Worm (Caenorhabditis elegans) whole organism, L1 larva: ENCODE results near the gene F47C12.7.

Source experiments
- C16A3.4 ChIP-seq: fragments of 150-350 bp; optimal IDR thresholded peaks from 2 replicates; lab custom pipeline; 2014; ENCODE audit warnings: missing biosample characterization, missing genetic modification characterization
- ama-1 ChIP-seq: fragments of 150-350 bp; optimal IDR thresholded peaks from 2 replicates; lab custom pipeline; 2014
- blmp-1 ChIP-seq: fragments of 150-350 bp; optimal IDR thresholded peaks from 2 replicates; lab custom pipeline; 2014; ENCODE audit warnings: missing biosample characterization, missing genetic modification characterization
- ceh-8 ChIP-seq: fragments of 200-800 bp; sonication (Bioruptor generic); optimal IDR thresholded peaks from 2 replicates; lab custom pipeline; 2018; ENCODE audit warnings: mild to moderate bottlenecking, missing genetic modification characterization, moderate library complexity, missing compliant biosample characterization
- ceh-82 ChIP-seq, 3 experiments: fragments of 150-350 bp in 1 of 3; sonication (generic microtip) in 2 of 3; optimal IDR thresholded peaks; 2 replicates each; lab custom pipeline; 2014 to 2017; ENCODE audit warnings: missing biosample characterization in 3 of 3, missing genetic modification characterization in 3 of 3
- dpl-1 ChIP-seq, 3 experiments: fragments of 150-350 bp in 2 of 3; sonication (generic microtip) in 1 of 3; optimal IDR thresholded peaks; 2 replicates each; lab custom pipeline; 2014 to 2017; ENCODE audit warnings: missing biosample characterization in 3 of 3, missing genetic modification characterization in 3 of 3, missing genetic modification reagents in 3 of 3
- efl-1 ChIP-seq, 4 experiments: fragments of 150-350 bp; optimal IDR thresholded peaks in 3 of 4; peaks in 1 of 4; 1 replicate in 1 of 4; 2 replicates in 3 of 4; lab custom pipeline; 2014; ENCODE audit warnings: missing biosample characterization in 2 of 4, missing genetic modification characterization in 2 of 4, missing genetic modification reagents in 2 of 4
- fkh-10 ChIP-seq: sonication (generic microtip); optimal IDR thresholded peaks from 2 replicates; lab custom pipeline; 2017; ENCODE audit warnings: missing biosample characterization, missing genetic modification reagents, missing genetic modification characterization
- grh-1 ChIP-seq: fragments of 200-800 bp; sonication (Bioruptor generic); IDR thresholded peaks from 2 replicates; pipeline ENCODE4 v1.3.6; 2022; ENCODE audit warnings: missing genetic modification reagents, missing genetic modification characterization, missing compliant biosample characterization
- hlh-4 ChIP-seq: sonication (generic microtip); optimal IDR thresholded peaks from 2 replicates; lab custom pipeline; 2016; ENCODE audit warnings: mild to moderate bottlenecking, missing genetic modification characterization, missing compliant biosample characterization
- irx-1 ChIP-seq: sonication (generic microtip); optimal IDR thresholded peaks from 2 replicates; lab custom pipeline; 2016; ENCODE audit warnings: missing genetic modification characterization, missing compliant biosample characterization
- isw-1 ChIP-seq: fragments of 200-800 bp; sonication (Bioruptor generic); IDR thresholded peaks from 2 replicates; pipeline ENCODE4 v1.3.6; 2022; ENCODE audit warnings: missing genetic modification characterization, missing compliant biosample characterization
- jun-1 ChIP-seq: fragments of 150-350 bp; optimal IDR thresholded peaks from 2 replicates; lab custom pipeline; 2014; ENCODE audit warnings: missing biosample characterization, missing genetic modification reagents, missing genetic modification characterization
- lin-14 ChIP-seq: fragments of 200-800 bp; sonication (Bioruptor generic); optimal IDR thresholded peaks from 2 replicates; lab custom pipeline; 2018; ENCODE audit warnings: mild to moderate bottlenecking, missing genetic modification characterization, moderate library complexity, missing compliant biosample characterization
- lin-35 ChIP-seq, 2 experiments: fragments of 150-350 bp; optimal IDR thresholded peaks; 2 replicates each; lab custom pipeline; 2014; ENCODE audit warnings: missing biosample characterization in 2 of 2, missing genetic modification characterization in 2 of 2, missing genetic modification reagents in 2 of 2
- lin-39 ChIP-seq: fragments of 150-350 bp; optimal IDR thresholded peaks from 2 replicates; lab custom pipeline; 2014; ENCODE audit warnings: missing biosample characterization, missing genetic modification reagents, missing genetic modification characterization
- nhr-20 ChIP-seq: sonication (generic microtip); optimal IDR thresholded peaks from 2 replicates; lab custom pipeline; 2016; ENCODE audit warnings: mild to moderate bottlenecking, missing genetic modification characterization, missing compliant biosample characterization
- nhr-28 ChIP-seq: fragments of 150-350 bp; optimal IDR thresholded peaks from 2 replicates; lab custom pipeline; 2014; ENCODE audit warnings: missing biosample characterization, missing genetic modification characterization
- pqm-1 ChIP-seq: sonication (generic microtip); optimal IDR thresholded peaks from 3 replicates; lab custom pipeline; 2017; ENCODE audit warnings: missing biosample characterization, missing genetic modification characterization
- rnt-1 ChIP-seq: sonication (generic microtip); optimal IDR thresholded peaks from 2 replicates; lab custom pipeline; 2016; ENCODE audit warnings: mild to moderate bottlenecking, missing genetic modification characterization, moderate library complexity, missing compliant biosample characterization
- snpc-4 ChIP-seq: fragments of 150-350 bp; optimal IDR thresholded peaks from 2 replicates; lab custom pipeline; 2014; ENCODE audit warnings: missing biosample characterization, missing genetic modification characterization
- tbx-2 ChIP-seq: sonication (generic microtip); optimal IDR thresholded peaks from 2 replicates; lab custom pipeline; 2016; ENCODE audit warnings: missing genetic modification characterization, missing compliant biosample characterization
- unc-130 ChIP-seq: fragments of 150-350 bp; optimal IDR thresholded peaks from 2 replicates; lab custom pipeline; 2017; ENCODE audit warnings: missing biosample characterization, missing genetic modification characterization, inconsistent platforms
- unc-30 ChIP-seq: sonication (generic microtip); optimal IDR thresholded peaks from 2 replicates; lab custom pipeline; 2017; ENCODE audit warnings: missing biosample characterization, missing genetic modification characterization
- unc-86 ChIP-seq: sonication (generic microtip); optimal IDR thresholded peaks from 2 replicates; lab custom pipeline; 2016; ENCODE audit warnings: missing genetic modification characterization, missing compliant biosample characterization
- vab-15 ChIP-seq: sonication (generic microtip); optimal IDR thresholded peaks from 2 replicates; lab custom pipeline; 2017; ENCODE audit warnings: missing genotype, mild to moderate bottlenecking, missing genetic modification characterization, missing compliant biosample characterization
- zag-1 ChIP-seq: fragments of 150-350 bp; optimal IDR thresholded peaks from 2 replicates; lab custom pipeline; 2014; ENCODE audit warnings: missing biosample characterization, missing genetic modification characterization

Gene F47C12.7

ce11 chrIV:4014341-4014826 lies 19.1 kb upstream of the F47C12.7 start (continued):
- TF ChIP-seq zag-1 (tag; lab: Kevin White, UChicago) = no peak

ce11 chrIV:4013621-4014020 lies 18.3 kb upstream of the F47C12.7 start:
- no peak for TF ChIP-seq pqm-1
- no peak for TF ChIP-seq unc-86 (tag; lab: Kevin White, UChicago)
- TF ChIP-seq lin-39 (tag; lab: Kevin White, UChicago) = no peak
- no peak for TF ChIP-seq nhr-20 (tag; lab: Kevin White, UChicago)
- no peak for TF ChIP-seq vab-15 (tag; lab: Kevin White, UChicago)

- no peak for TF ChIP-seq dpl-1 (GFP tag; optimal IDR thresholded peaks at IDR 0.05; lab: Kevin White, UChicago)
- TF ChIP-seq irx-1 = no peak
- TF ChIP-seq ama-1 (lab: Kevin White, UChicago) = no peak
- no peak for TF ChIP-seq C16A3.4
- no peak for TF ChIP-seq nhr-28
- TF ChIP-seq efl-1 (optimal IDR thresholded peaks at IDR 0.05; lab: Kevin White, UChicago) = no peak
- TF ChIP-seq efl-1 (GFP tag; optimal IDR thresholded peaks at IDR 0.05 in 1 of 2; lab: Kevin White, UChicago) = peak in 1 of 2 experiments; percentile 12
- no peak for TF ChIP-seq vab-15 (tag; lab: Kevin White, UChicago)
- no peak for TF ChIP-seq hlh-4 (tag; lab: Kevin White, UChicago)
Observed at ce11 chrIV:4009923-4010322, 14.6 kb upstream of the F47C12.7 start.

- TF ChIP-seq efl-1 (optimal IDR thresholded peaks at IDR 0.05; lab: Kevin White, UChicago) = no peak
- peak in 1 of 2 experiments; percentile 1 for TF ChIP-seq efl-1 (GFP tag; optimal IDR thresholded peaks at IDR 0.05 in 1 of 2; lab: Kevin White, UChicago)
- no peak for TF ChIP-seq tbx-2 (tag; lab: Kevin White, UChicago)
- peak; percentile 95 for TF ChIP-seq blmp-1 (tag; lab: Kevin White, UChicago)
- no peak for TF ChIP-seq ceh-8 (GFP tag; lab: Kevin White, UChicago)
- TF ChIP-seq lin-14 (GFP tag; lab: Kevin White, UChicago) = peak; percentile 34
- TF ChIP-seq unc-86 (tag; lab: Kevin White, UChicago) = no peak
- TF ChIP-seq, all 84 proteins: peak for 3
Observed at ce11 chrIV:4008440-4008839, 13.2 kb upstream of the F47C12.7 start.

- TF ChIP-seq lin-14 (GFP tag; lab: Kevin White, UChicago) (peak; percentile 71), lin-35 (GFP tag; optimal IDR thresholded peaks at IDR 0.05; lab: Kevin White, UChicago) (peak in 1 of 2 experiments; percentile 9), hlh-4 (tag; lab: Kevin White, UChicago) (no peak), rnt-1 (tag; lab: Kevin White, UChicago) (peak; percentile 6), ceh-82 (tag; optimal IDR thresholded peaks at IDR 0.05; lab: Kevin White, UChicago) (peak in 1 of 3 experiments; percentile 44)
Observed at ce11 chrIV:4007697-4008096, 12.4 kb upstream of the F47C12.7 start, which contains the start of gene W02C12.2. W02C12.2 (minus strand) TSS chrIV:4007973.

- TF ChIP-seq lin-14 (GFP tag; lab: Kevin White, UChicago) (peak; percentile 58), grh-1 (no peak), fkh-10 (GFP tag; lab: Kevin White, UChicago) (peak; percentile 42), snpc-4 (tag; lab: Kevin White, UChicago) (no peak)
- TF ChIP-seq, all 84 proteins: peak for 2
Observed at ce11 chrIV:4005166-4005565, 9.9 kb upstream of the F47C12.7 start.

ce11 chrIV:4004221-4004620 lies 8.9 kb upstream of the F47C12.7 start:
- no peak for TF ChIP-seq isw-1 (GFP tag; lab: Robert Waterston, UW)
- no peak for TF ChIP-seq lin-39 (tag; lab: Kevin White, UChicago)
- TF ChIP-seq unc-130 (tag; lab: Kevin White, UChicago) = no peak
- no peak for TF ChIP-seq jun-1 (tag; lab: Kevin White, UChicago)
- TF ChIP-seq unc-30 (tag; lab: Kevin White, UChicago) = no peak
- TF ChIP-seq, all 84 proteins: peak for 0
